Fruit fly (Drosophila melanogaster) whole organism, embryonic: ENCODE results near the gene nompC.
A peak's percentile ranks its signal among the peaks of the same experiment; 100 is the strongest.

Experiments
- CG11085 ChIP-seq: fragments of 200-800 bp; sonication (Bioruptor generic); IDR thresholded peaks from 2 replicates; pipeline ENCODE4 v1.3.6; 2022; ENCODE audit warnings: missing biosample characterization, missing genetic modification characterization
- CG11247 ChIP-seq: fragments of 200-800 bp; sonication (Bioruptor generic); IDR thresholded peaks from 2 replicates; pipeline ENCODE4 v1.3.6; 2022; ENCODE audit warnings: missing biosample characterization, missing genetic modification characterization
- CG12219 ChIP-seq: fragments of 200-800 bp; sonication (Bioruptor generic); optimal IDR thresholded peaks from 3 replicates; lab custom pipeline; 2018; ENCODE audit warnings: missing biosample characterization, mild to moderate bottlenecking, missing genetic modification characterization
- CG13424 ChIP-seq: fragments of 200-800 bp; sonication (Bioruptor generic); optimal IDR thresholded peaks from 2 replicates; lab custom pipeline; 2019; ENCODE audit warnings: missing biosample characterization, mild to moderate bottlenecking, missing genetic modification characterization, moderate library complexity
- CG14050 ChIP-seq: fragments of 200-800 bp; sonication (Bioruptor generic); IDR thresholded peaks from 3 replicates; pipeline ENCODE4 v1.3.6; 2022; ENCODE audit warnings: missing biosample characterization, missing genetic modification characterization
- CG18262 ChIP-seq: fragments of 200-800 bp; optimal IDR thresholded peaks from 3 replicates; lab custom pipeline; 2019; ENCODE audit warnings: missing biosample characterization, mild to moderate bottlenecking, missing genetic modification characterization, moderate library complexity
- CG2889 ChIP-seq: fragments of 200-800 bp; sonication (Bioruptor generic); IDR thresholded peaks from 3 replicates; pipeline ENCODE4 v1.3.6; 2022; ENCODE audit warnings: missing biosample characterization, missing genetic modification characterization
- CG4854 ChIP-seq: fragments of 200-800 bp; sonication (Bioruptor generic); optimal IDR thresholded peaks from 2 replicates; lab custom pipeline; 2016; ENCODE audit warnings: missing biosample characterization, missing genetic modification characterization, inconsistent platforms
- CG6689 ChIP-seq: fragments of 200-800 bp; sonication (Bioruptor generic); IDR thresholded peaks from 2 replicates; pipeline ENCODE4 v1.3.6; 2022; ENCODE audit warnings: missing biosample characterization, missing genetic modification characterization
- CG7372 ChIP-seq: fragments of 200-800 bp; sonication (Bioruptor generic); IDR thresholded peaks from 2 replicates; pipeline ENCODE4 v1.3.6; 2022; ENCODE audit warnings: missing biosample characterization, missing genetic modification characterization
- CG8359 ChIP-seq: fragments of 200-800 bp; sonication (Bioruptor generic); optimal IDR thresholded peaks from 2 replicates; lab custom pipeline; 2017; ENCODE audit warnings: missing biosample characterization, mild to moderate bottlenecking, missing genetic modification characterization, borderline replicate concordance
- CTCF ChIP-seq: fragments of 200-800 bp; sonication (Bioruptor generic); optimal IDR thresholded peaks from 2 replicates; lab custom pipeline; 2017; ENCODE audit warnings: missing biosample characterization, mild to moderate bottlenecking, missing genetic modification characterization, moderate library complexity
- CrebB ChIP-seq: fragments of 200-800 bp; sonication (Bioruptor generic); optimal IDR thresholded peaks from 3 replicates; lab custom pipeline; 2018; ENCODE audit warnings: missing biosample characterization, mild to moderate bottlenecking, missing genetic modification characterization
- Dip2 ChIP-seq: fragments of 200-800 bp; sonication (Bioruptor generic); IDR thresholded peaks from 2 replicates; pipeline ENCODE4 v1.3.6; 2022; ENCODE audit warnings: missing biosample characterization, missing genetic modification characterization
- Dip3 ChIP-seq: fragments of 200-800 bp; sonication (Bioruptor generic); optimal IDR thresholded peaks from 3 replicates; lab custom pipeline; 2016; ENCODE audit warnings: missing biosample characterization, missing genetic modification characterization
- Dref ChIP-seq: fragments of 200-800 bp; sonication (Bioruptor generic); IDR thresholded peaks from 2 replicates; pipeline ENCODE4 v1.3.6; 2022; ENCODE audit warnings: missing biosample characterization, missing genetic modification characterization
- E2f2 ChIP-seq: fragments of 200-800 bp; sonication (Bioruptor generic); IDR thresholded peaks from 2 replicates; pipeline ENCODE4 v1.3.6; 2022; ENCODE audit warnings: missing biosample characterization, missing genetic modification characterization
- H15 ChIP-seq: fragments of 200-800 bp; sonication (Bioruptor generic); IDR thresholded peaks from 3 replicates; pipeline ENCODE4 v1.3.6; 2022; ENCODE audit warnings: missing biosample characterization, missing genetic modification characterization
- MTF-1 ChIP-seq: fragments of 200-800 bp; sonication (Bioruptor generic); optimal IDR thresholded peaks from 2 replicates; lab custom pipeline; 2018; ENCODE audit warnings: missing biosample characterization, mild to moderate bottlenecking, missing genetic modification characterization, borderline replicate concordance
- NC2β ChIP-seq: fragments of 200-800 bp; sonication (Bioruptor generic); optimal IDR thresholded peaks from 2 replicates; lab custom pipeline; 2016; ENCODE audit warnings: missing biosample characterization, missing genetic modification characterization
- Neu2 ChIP-seq: fragments of 200-800 bp; sonication (Bioruptor generic); optimal IDR thresholded peaks from 3 replicates; lab custom pipeline; 2016; ENCODE audit warnings: missing biosample characterization, missing genetic modification characterization, borderline replicate concordance
- Poxn ChIP-seq: fragments of 200-800 bp; sonication (Bioruptor generic); IDR thresholded peaks from 2 replicates; pipeline ENCODE4 v1.3.6; 2022; ENCODE audit warnings: missing biosample characterization, missing genetic modification characterization
- Ptx1 ChIP-seq: fragments of 200-800 bp; sonication (Bioruptor generic); IDR thresholded peaks from 2 replicates; pipeline ENCODE4 v1.3.6; 2022; ENCODE audit warnings: missing biosample characterization, missing genetic modification characterization
- Spps ChIP-seq: fragments of 200-800 bp; sonication (Bioruptor generic); optimal IDR thresholded peaks from 2 replicates; lab custom pipeline; 2018; ENCODE audit warnings: missing biosample characterization, mild to moderate bottlenecking, missing genetic modification characterization
- Ssrp ChIP-seq: fragments of 200-800 bp; sonication (Bioruptor generic); optimal IDR thresholded peaks from 2 replicates; lab custom pipeline; 2018; ENCODE audit warnings: missing biosample characterization, mild to moderate bottlenecking, missing genetic modification characterization, moderate library complexity
- Vsx1 ChIP-seq: fragments of 200-800 bp; sonication (Bioruptor generic); optimal IDR thresholded peaks from 2 replicates; lab custom pipeline; 2017; ENCODE audit warnings: missing biosample characterization, mild to moderate bottlenecking, missing genetic modification characterization, missing genetic modification reagents
- YL-1 ChIP-seq: fragments of 200-800 bp; sonication (Bioruptor generic); optimal IDR thresholded peaks from 3 replicates; lab custom pipeline; 2017; ENCODE audit warnings: missing biosample characterization, mild to moderate bottlenecking, missing genetic modification characterization
- ac ChIP-seq: fragments of 200-800 bp; sonication (Bioruptor generic); optimal IDR thresholded peaks from 3 replicates; lab custom pipeline; 2017; ENCODE audit warnings: missing biosample characterization, mild to moderate bottlenecking, missing genetic modification characterization
- btn ChIP-seq: fragments of 200-800 bp; sonication (Bioruptor generic); optimal IDR thresholded peaks from 2 replicates; lab custom pipeline; 2016; ENCODE audit warnings: missing biosample characterization, missing genetic modification characterization
- chif ChIP-seq, 2 experiments: fragments of 200-800 bp; sonication (Bioruptor generic); optimal IDR thresholded peaks; 3 replicates each; lab custom pipeline; 2016; ENCODE audit warnings: missing biosample characterization in 2 of 2, missing genetic modification characterization in 2 of 2
- chinmo ChIP-seq: fragments of 200-800 bp; sonication (Bioruptor generic); IDR thresholded peaks from 4 replicates; pipeline ENCODE4 v1.3.6; 2022; ENCODE audit warnings: missing biosample characterization, missing genetic modification characterization; ENCODE audit not compliant: partially characterized antibody
- crc ChIP-seq: fragments of 200-800 bp; sonication (Bioruptor generic); optimal IDR thresholded peaks from 2 replicates; lab custom pipeline; 2016; ENCODE audit warnings: missing biosample characterization, missing genetic modification characterization
- dmrt99B ChIP-seq: fragments of 200-800 bp; sonication (Bioruptor generic); optimal IDR thresholded peaks from 2 replicates; lab custom pipeline; 2018; ENCODE audit warnings: missing biosample characterization, mild to moderate bottlenecking, missing genetic modification characterization, moderate library complexity
- eve ChIP-seq, 2 experiments: fragments of >200 bp; optimal IDR thresholded peaks; 2 replicates each; lab custom pipeline; 2017; ENCODE audit warnings: missing biosample characterization in 2 of 2, missing genetic modification characterization in 2 of 2
- exex ChIP-seq: fragments of 200-800 bp; sonication (Bioruptor generic); optimal IDR thresholded peaks from 4 replicates; lab custom pipeline; 2018; ENCODE audit warnings: missing biosample characterization, mild to moderate bottlenecking, missing genetic modification characterization, moderate library complexity
- fd102C ChIP-seq: fragments of 200-800 bp; sonication (Bioruptor generic); optimal IDR thresholded peaks from 2 replicates; lab custom pipeline; 2018; ENCODE audit warnings: missing biosample characterization, mild to moderate bottlenecking, missing genetic modification characterization, moderate library complexity
- fd64A ChIP-seq: fragments of 200-800 bp; sonication (Bioruptor generic); optimal IDR thresholded peaks from 3 replicates; lab custom pipeline; 2018; ENCODE audit warnings: missing biosample characterization, mild to moderate bottlenecking, missing genetic modification characterization
- fd96Cb ChIP-seq: fragments of 200-800 bp; sonication (Bioruptor generic); optimal IDR thresholded peaks from 2 replicates; lab custom pipeline; 2018; ENCODE audit warnings: missing biosample characterization, mild to moderate bottlenecking, missing genetic modification characterization, moderate library complexity
- fu2 ChIP-seq: fragments of 200-800 bp; sonication (Bioruptor generic); optimal IDR thresholded peaks from 2 replicates; lab custom pipeline; 2016; ENCODE audit warnings: missing biosample characterization, missing genetic modification characterization
- gcm ChIP-seq: fragments of 200-800 bp; sonication (Bioruptor generic); optimal IDR thresholded peaks from 2 replicates; lab custom pipeline; 2019; ENCODE audit warnings: missing biosample characterization, mild to moderate bottlenecking, missing genetic modification characterization, moderate library complexity
- gro ChIP-seq: fragments of 200-800 bp; sonication (Bioruptor generic); optimal IDR thresholded peaks from 2 replicates; lab custom pipeline; 2016; ENCODE audit warnings: missing biosample characterization, missing genetic modification characterization
- gsb-n ChIP-seq: fragments of 200-800 bp; sonication (Bioruptor generic); optimal IDR thresholded peaks from 3 replicates; lab custom pipeline; 2018; ENCODE audit warnings: missing biosample characterization, mild to moderate bottlenecking, missing genetic modification characterization
- ind ChIP-seq: fragments of 200-800 bp; sonication (Bioruptor generic); optimal IDR thresholded peaks from 3 replicates; lab custom pipeline; 2016; ENCODE audit warnings: missing biosample characterization, missing genetic modification characterization
- kay ChIP-seq: fragments of 200-800 bp; sonication (Bioruptor generic); optimal IDR thresholded peaks from 2 replicates; lab custom pipeline; 2016; ENCODE audit warnings: missing biosample characterization, missing genetic modification characterization
- lbe ChIP-seq: fragments of 200-800 bp; sonication (Bioruptor generic); optimal IDR thresholded peaks from 2 replicates; lab custom pipeline; 2016; ENCODE audit warnings: missing biosample characterization, mild to moderate bottlenecking, missing genetic modification characterization
- nerfin-2 ChIP-seq: fragments of 200-800 bp; sonication (Bioruptor generic); IDR thresholded peaks from 2 replicates; pipeline ENCODE4 v1.3.6; 2022; ENCODE audit warnings: missing biosample characterization, missing genetic modification characterization; ENCODE audit not compliant: partially characterized antibody
- onecut ChIP-seq: fragments of 200-800 bp; sonication (Bioruptor generic); IDR thresholded peaks from 2 replicates; pipeline ENCODE4 v1.3.6; 2022; ENCODE audit warnings: missing biosample characterization, missing genetic modification characterization
- sens-2 ChIP-seq: fragments of 200-800 bp; sonication (Bioruptor generic); IDR thresholded peaks from 2 replicates; pipeline ENCODE4 v1.3.6; 2022; ENCODE audit warnings: missing biosample characterization, missing genetic modification characterization
- slbo ChIP-seq: fragments of 200-800 bp; sonication (Bioruptor generic); IDR thresholded peaks from 2 replicates; pipeline ENCODE4 v1.3.6; 2022; ENCODE audit warnings: missing biosample characterization, missing genetic modification characterization
- trem ChIP-seq: fragments of 200-800 bp; optimal IDR thresholded peaks from 3 replicates; lab custom pipeline; 2019; ENCODE audit warnings: missing biosample characterization, mild to moderate bottlenecking, missing genetic modification characterization, moderate library complexity

Gene nompC

dm6 chr2L:5303044-5303904 is 42.7 kb upstream of the nompC start (continued):
- TF ChIP-seq E2f2 (GFP tag; lab: Robert Waterston, UW) (no peak), NC2β (GFP tag; lab: Kevin White, UChicago) (no peak), fd96Cb (tag; lab: Kevin White, UChicago) (no peak), Neu2 (GFP tag; lab: Kevin White, UChicago) (no peak), Spps (tag; lab: Kevin White, UChicago) (no peak), YL-1 (GFP tag; lab: Kevin White, UChicago) (no peak), trem (tag; lab: Kevin White, UChicago) (no peak), onecut (GFP tag; lab: Robert Waterston, UW) (peak; percentile 21; the same call in 1 of the 2 replicates), CG7372 (GFP tag; lab: Robert Waterston, UW) (peak; percentile 93), crc (GFP tag; lab: Kevin White, UChicago) (no peak), dmrt99B (tag; lab: Kevin White, UChicago) (peak; percentile 17), MTF-1 (GFP tag; lab: Kevin White, UChicago) (peak; percentile 45), gro (GFP tag; lab: Kevin White, UChicago) (no peak), chinmo (GFP tag; lab: Robert Waterston, UW) (0 out of 4 replicates have a peak, but pooled peaks have one; percentile 53), CG8359 (peak; percentile 23), eve (GFP tag; optimal IDR thresholded peaks at IDR 0.05; lab: Kevin White, UChicago) (no peak), CTCF (no peak), fd64A (GFP tag; lab: Kevin White, UChicago) (peak; percentile 59), CG6689 (GFP tag; lab: Robert Waterston, UW) (no peak; the same call in 1 of the 2 replicates), nerfin-2 (GFP tag; lab: Robert Waterston, UW) (no peak), H15 (GFP tag; lab: Robert Waterston, UW) (no peak), kay (GFP tag; lab: Kevin White, UChicago) (peak; percentile 41), CG2889 (no peak), sens-2 (no peak), exex (tag; lab: Kevin White, UChicago) (no peak), gsb-n (tag; lab: Kevin White, UChicago) (no peak), Poxn (no peak), CG14050 (GFP tag; lab: Robert Waterston, UW) (no peak), CG4854 (no peak), CG11085 (GFP tag; lab: Robert Waterston, UW) (no peak), CG13424 (tag; lab: Kevin White, UChicago) (no peak), fd102C (GFP tag; lab: Kevin White, UChicago) (no peak), fu2 (GFP tag; lab: Kevin White, UChicago) (no peak), lbe (GFP tag; lab: Kevin White, UChicago) (no peak), btn (GFP tag; lab: Kevin White, UChicago) (no peak), CG11247 (GFP tag; lab: Robert Waterston, UW) (no peak), Dip2 (no peak), Dref (no peak), Ssrp (tag; lab: Kevin White, UChicago) (no peak), Dip3 (GFP tag; lab: Kevin White, UChicago) (no peak), gcm (no peak), CrebB (tag; lab: Kevin White, UChicago) (no peak), slbo (peak; percentile 37; the same call in 1 of the 2 replicates), Vsx1 (GFP tag; lab: Kevin White, UChicago) (no peak), CG18262 (tag; lab: Kevin White, UChicago) (peak; percentile 16), chif (GFP tag; optimal IDR thresholded peaks at IDR 0.05; lab: Kevin White, UChicago) (no peak), Ptx1 (GFP tag; lab: Robert Waterston, UW) (0 out of 2 replicates have a peak, but pooled peaks have one; percentile 14), ind (GFP tag; lab: Kevin White, UChicago) (no peak), CG12219 (GFP tag; lab: Kevin White, UChicago) (no peak), ac (GFP tag; lab: Kevin White, UChicago) (no peak)
